Worm (Caenorhabditis elegans): ENCODE data around the gene algn-5.

Gene algn-5

DNA sequence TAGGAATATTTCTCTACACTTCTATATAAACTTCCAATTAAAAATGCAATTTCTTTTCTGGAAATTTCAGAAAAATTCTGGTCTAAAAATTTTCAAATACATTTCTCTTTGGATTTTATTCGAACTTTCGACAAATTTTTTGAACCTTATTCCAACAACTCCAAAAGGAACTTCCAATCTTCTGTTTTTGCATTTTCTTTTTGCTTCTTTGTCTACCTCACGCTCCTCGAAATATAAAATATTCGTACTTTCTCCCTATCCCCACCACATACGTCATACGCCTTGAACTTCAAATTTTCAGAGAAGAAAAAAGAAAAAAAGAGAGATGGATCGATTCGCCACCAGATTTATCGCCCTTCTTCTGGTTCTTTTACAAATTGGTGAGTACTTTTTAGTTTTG is 24.0 kb downstream of the algn-5 start, which contains the start of gene nlp-9:
TSS of gene nlp-9 (plus strand) at position 301 of the 400 bp plus-strand sequence.
- no peak for TF ChIP-seq snpc-4 (tag; optimal IDR thresholded peaks at IDR 0.05)
- no peak for TF ChIP-seq unc-55 (GFP tag; optimal IDR thresholded peaks at IDR 0.05)
- TF ChIP-seq Y55F3AM.14 (GFP tag; optimal IDR thresholded peaks at IDR 0.05), result no peak
- no peak for TF ChIP-seq R02D3.7 (tag; optimal IDR thresholded peaks at IDR 0.05)
- TF ChIP-seq zag-1 (tag; optimal IDR thresholded peaks at IDR 0.05), result no peak
- TF ChIP-seq lsy-2 (tag; optimal IDR thresholded peaks at IDR 0.05), result no peak
- TF ChIP-seq ZK546.5 (tag; optimal IDR thresholded peaks at IDR 0.05), result no peak
- no peak for TF ChIP-seq nhr-77 (tag; optimal IDR thresholded peaks at IDR 0.05)
- no peak for TF ChIP-seq dmd-4 (tag; optimal IDR thresholded peaks at IDR 0.05)
- TF ChIP-seq gmeb-1 (tag; optimal IDR thresholded peaks at IDR 0.05), result no peak
- no peak for TF ChIP-seq ztf-4 (tag; optimal IDR thresholded peaks at IDR 0.05)
- no peak for TF ChIP-seq unc-62 (GFP tag; optimal IDR thresholded peaks at IDR 0.05)
- no peak for TF ChIP-seq mdl-1 (tag; optimal IDR thresholded peaks at IDR 0.05)

DNA sequence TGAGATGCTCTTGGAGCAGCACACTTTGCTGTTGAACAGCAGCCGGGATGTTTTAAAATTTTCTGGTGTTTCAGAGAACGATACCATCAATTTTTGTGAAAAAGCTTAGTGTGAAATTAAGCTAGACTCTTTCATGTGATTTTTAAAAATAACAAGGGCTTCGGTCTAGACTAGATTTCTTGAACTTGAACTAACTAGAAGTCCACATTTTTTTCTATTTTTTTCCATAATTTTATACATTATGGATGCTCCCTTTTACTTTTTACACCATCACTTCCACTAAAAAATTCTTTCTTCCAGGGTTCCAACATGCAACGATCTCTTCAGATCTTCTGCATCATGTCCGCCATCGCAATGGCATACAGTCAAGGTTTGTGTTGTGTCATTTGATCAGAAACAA is 40.7 kb downstream of the algn-5 start, which contains the start of gene nlp-13:
TSS of gene nlp-13 (plus strand) at position 301 of the 400 bp plus-strand sequence.
- no peak for TF ChIP-seq Y55F3AM.14 (GFP tag; optimal IDR thresholded peaks at IDR 0.05)
- TF ChIP-seq mab-5 (tag; optimal IDR thresholded peaks at IDR 0.05), result no peak
- no peak for TF ChIP-seq ZK546.5 (tag; optimal IDR thresholded peaks at IDR 0.05)

DNA sequence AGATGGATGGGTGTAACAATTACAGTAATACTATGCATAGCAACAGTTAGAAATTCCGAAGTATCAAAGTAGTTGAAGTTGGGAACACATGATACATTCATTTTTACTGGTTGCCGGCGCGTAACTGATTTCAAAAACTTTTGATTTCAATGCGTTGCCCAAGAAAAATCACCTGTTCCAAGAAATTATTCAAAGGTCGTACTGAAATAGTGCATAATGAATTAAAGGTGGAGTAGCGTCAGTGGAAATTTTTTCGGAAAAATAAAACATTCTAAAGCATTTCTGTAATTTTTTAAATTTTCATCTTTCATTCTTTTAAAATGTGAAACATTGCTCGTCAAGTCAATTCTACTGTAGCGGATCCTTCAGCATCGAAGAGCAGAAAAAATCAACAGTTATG is 44.9 kb downstream of the algn-5 start, which contains the start of gene srh-204:
TSS of gene srh-204 (minus strand) at position 101 of the 400 bp plus-strand sequence.
- TF ChIP-seq ztf-1 (GFP tag; conservative IDR thresholded peaks at IDR 0.05), result no peak
- TF ChIP-seq dmd-4 (tag; optimal IDR thresholded peaks at IDR 0.05), result no peak
- no peak for TF ChIP-seq elt-1 (tag; optimal IDR thresholded peaks at IDR 0.05)
- TF ChIP-seq snpc-4 (tag; optimal IDR thresholded peaks at IDR 0.05), result no peak
- TF ChIP-seq aly-2 (tag; optimal IDR thresholded peaks at IDR 0.05), result no peak
- TF ChIP-seq sma-9 (GFP tag; optimal IDR thresholded peaks at IDR 0.05), result no peak
- no peak for TF ChIP-seq sma-9 (tag; optimal IDR thresholded peaks at IDR 0.05)
- TF ChIP-seq nhr-77 (tag; optimal IDR thresholded peaks at IDR 0.05), result no peak
- TF ChIP-seq fos-1 (tag; optimal IDR thresholded peaks at IDR 0.05), result no peak
- TF ChIP-seq ztf-11 (tag; optimal IDR thresholded peaks at IDR 0.05), result no peak
- TF ChIP-seq unc-62 (GFP tag; optimal IDR thresholded peaks at IDR 0.05), result no peak
- TF ChIP-seq sem-4 (tag; optimal IDR thresholded peaks at IDR 0.05), result no peak
- no peak for TF ChIP-seq egl-27 (tag; optimal IDR thresholded peaks at IDR 0.05)
- TF ChIP-seq R02D3.7 (tag; optimal IDR thresholded peaks at IDR 0.05), result no peak
- TF ChIP-seq nhr-12 (tag; optimal IDR thresholded peaks at IDR 0.05), result no peak

DNA sequence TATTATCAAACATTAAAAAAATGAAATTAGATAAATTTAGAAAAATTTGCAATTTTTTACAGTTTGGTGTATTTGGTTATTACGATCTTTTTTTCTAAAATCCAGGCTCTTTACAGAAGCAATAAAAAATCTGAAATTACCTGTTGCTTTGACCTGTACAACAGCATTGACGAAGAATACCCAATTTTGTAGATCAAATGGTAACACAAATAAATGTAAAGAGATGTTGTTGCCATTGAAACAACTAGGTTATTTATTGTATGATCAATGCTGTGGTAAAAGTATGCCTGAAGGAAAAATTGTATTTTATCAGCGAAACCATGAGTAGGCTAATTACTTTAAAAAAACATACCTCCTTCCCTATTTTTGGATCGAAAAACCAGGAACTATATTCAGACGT is 46.2 kb downstream of the algn-5 start:
- TF ChIP-seq elt-1 (tag; optimal IDR thresholded peaks at IDR 0.05), result no peak
- no peak for TF ChIP-seq sma-3 (GFP tag; optimal IDR thresholded peaks at IDR 0.05)
- TF ChIP-seq nhr-6 (tag; optimal IDR thresholded peaks at IDR 0.05), result no peak
- TF ChIP-seq ceh-16 (tag; optimal IDR thresholded peaks at IDR 0.05), result no peak
- TF ChIP-seq alr-1 (tag; optimal IDR thresholded peaks at IDR 0.05), result no peak
- no peak for TF ChIP-seq R02D3.7 (tag; optimal IDR thresholded peaks at IDR 0.05)
- no peak for TF ChIP-seq ceh-82 (tag; optimal IDR thresholded peaks at IDR 0.05)
- no peak for TF ChIP-seq ztf-4 (tag; optimal IDR thresholded peaks at IDR 0.05)
- no peak for TF ChIP-seq dmd-4 (tag; optimal IDR thresholded peaks at IDR 0.05)
- TF ChIP-seq nhr-23 (tag; optimal IDR thresholded peaks at IDR 0.05), result no peak
- no peak for TF ChIP-seq mab-5 (tag; optimal IDR thresholded peaks at IDR 0.05)
- TF ChIP-seq unc-39 (tag; optimal IDR thresholded peaks at IDR 0.05), result no peak
- TF ChIP-seq lsy-2 (tag; optimal IDR thresholded peaks at IDR 0.05), result no peak
- no peak for TF ChIP-seq nhr-11 (tag; optimal IDR thresholded peaks at IDR 0.05)
- TF ChIP-seq lin-11 (tag; optimal IDR thresholded peaks at IDR 0.05), result no peak
- no peak for TF ChIP-seq unc-55 (GFP tag; optimal IDR thresholded peaks at IDR 0.05)
- no peak for TF ChIP-seq nhr-12 (tag; optimal IDR thresholded peaks at IDR 0.05)
- no peak for TF ChIP-seq F13H6.1 (tag; optimal IDR thresholded peaks at IDR 0.05)

DNA sequence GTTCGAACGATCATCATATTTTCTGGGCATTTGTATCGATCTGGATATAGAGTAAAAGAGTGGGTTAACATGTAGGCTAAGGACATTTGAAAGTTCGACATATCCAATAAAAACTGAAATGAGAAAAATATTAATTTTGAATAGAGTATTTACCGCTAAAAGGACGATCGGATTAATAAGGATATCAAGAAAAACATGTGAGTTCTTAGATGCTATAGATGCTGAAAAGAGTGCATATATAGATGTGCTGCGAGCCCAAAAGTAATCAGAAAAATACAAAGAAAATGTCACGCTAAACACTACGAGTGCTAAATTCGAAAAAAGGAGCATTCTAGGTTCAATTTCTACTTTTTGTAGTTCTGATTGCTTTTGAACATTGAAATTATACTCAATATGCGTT is 47.1 kb downstream of the algn-5 start, which contains the start of gene srt-12:
TSS of gene srt-12 (minus strand) at position 101 of the 400 bp plus-strand sequence.
- no peak for TF ChIP-seq ceh-82 (tag; optimal IDR thresholded peaks at IDR 0.05)
- no peak for TF ChIP-seq fos-1 (tag; optimal IDR thresholded peaks at IDR 0.05)
- no peak for TF ChIP-seq mbf-1 (tag; optimal IDR thresholded peaks at IDR 0.05)
- TF ChIP-seq nhr-23 (tag; optimal IDR thresholded peaks at IDR 0.05), result no peak
- no peak for TF ChIP-seq mab-5 (tag; optimal IDR thresholded peaks at IDR 0.05)
- no peak for TF ChIP-seq peb-1 (tag; optimal IDR thresholded peaks at IDR 0.05)
- no peak for TF ChIP-seq dmd-4 (tag; optimal IDR thresholded peaks at IDR 0.05)
- no peak for TF ChIP-seq nhr-10 (tag; optimal IDR thresholded peaks at IDR 0.05)
- TF ChIP-seq ama-1 (optimal IDR thresholded peaks at IDR 0.05), result no peak
- no peak for TF ChIP-seq ceh-16 (tag; optimal IDR thresholded peaks at IDR 0.05)
- TF ChIP-seq ztf-11 (tag; optimal IDR thresholded peaks at IDR 0.05), result no peak
- no peak for TF ChIP-seq F13H6.1 (tag; optimal IDR thresholded peaks at IDR 0.05)
- no peak for TF ChIP-seq nhr-21 (tag; optimal IDR thresholded peaks at IDR 0.05)

All from whole organism, L2 larva.